Worm (Caenorhabditis elegans): ENCODE measurements around the gene Y57A10C.8.
"Not testable (repeated sequence)": the region's sequence is repeated elsewhere in the genome, so short reads cannot be mapped to it uniquely, and the experiment has no call there.

The Y57A10C.8 gene

ce11 chrII:12444679-12445376 lies 15.2 kb upstream of the Y57A10C.8 start, which contains the start of the genes W05H5.1 and pitr-6:
TSS of gene W05H5.1 (minus strand) at chrII:12444779.
TSS of gene pitr-6 (plus strand) at chrII:12445326.
- TF ChIP-seq pat-9 (tag; optimal IDR thresholded peaks at IDR 0.05) (no peak), unc-55 (GFP tag; optimal IDR thresholded peaks at IDR 0.05) (no peak), lin-11 (tag; optimal IDR thresholded peaks at IDR 0.05) (no peak), C08G9.2 (tag; optimal IDR thresholded peaks at IDR 0.05) (no peak), ceh-31 (tag; optimal IDR thresholded peaks at IDR 0.05) (no peak), ceh-34 (tag; optimal IDR thresholded peaks at IDR 0.05) (no peak), tbx-7 (tag; optimal IDR thresholded peaks at IDR 0.05) (no peak), dmd-4 (tag; optimal IDR thresholded peaks at IDR 0.05; ENCODE audit: borderline replicate concordance) (no peak), gmeb-2 (tag; optimal IDR thresholded peaks at IDR 0.05) (no peak), che-1 (tag; optimal IDR thresholded peaks at IDR 0.05) (no peak), ceh-18 (tag; optimal IDR thresholded peaks at IDR 0.05) (no peak), npax-4 (tag; optimal IDR thresholded peaks at IDR 0.05) (no peak)

- not testable (repeated sequence) for TF ChIP-seq hlh-8 (tag; optimal IDR thresholded peaks at IDR 0.05); K02D7.2 (tag; optimal IDR thresholded peaks at IDR 0.05); sox-2 (GFP tag; IDR thresholded peaks at IDR 0.05)
Measured at ce11 chrII:12441164-12441563, 11.5 kb upstream of the Y57A10C.8 start, which contains the start of gene Y57A10C.10. TSS of gene Y57A10C.10 (minus strand) at chrII:12441264.

DNA sequence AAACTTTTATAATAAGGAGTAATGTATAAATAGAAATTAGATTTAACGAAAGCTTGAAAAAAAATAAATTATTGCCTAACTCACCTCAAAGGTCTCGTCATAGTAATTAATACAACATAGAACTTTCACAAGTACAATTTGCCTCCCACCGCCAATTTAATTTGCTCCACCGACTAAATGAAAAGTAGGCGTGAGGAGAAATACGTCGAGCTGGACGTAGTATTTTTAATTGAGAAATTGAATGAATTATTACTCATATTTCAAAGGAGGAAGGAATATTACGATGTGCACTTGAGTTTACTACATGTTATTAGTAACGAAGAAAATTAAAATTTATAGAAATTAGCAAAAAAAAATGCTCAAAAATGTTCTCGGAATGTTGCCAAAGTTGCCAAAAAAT lies 8.8 kb upstream of the Y57A10C.8 start, which contains the start of gene Y57A10C.9:
Gene Y57A10C.9 (minus strand): TSS at position 101 of the 400 bp plus-strand sequence.
- peak; percentile 39 for TF ChIP-seq ceh-14 (tag; optimal IDR thresholded peaks at IDR 0.05)
- no peak for TF ChIP-seq ceh-9 (tag; optimal IDR thresholded peaks at IDR 0.05)
- no peak for TF ChIP-seq K02D7.2 (tag; optimal IDR thresholded peaks at IDR 0.05)

- TF ChIP-seq eyg-1 (tag; optimal IDR thresholded peaks at IDR 0.05), result no peak
- no peak for TF ChIP-seq pax-1 (tag; optimal IDR thresholded peaks at IDR 0.05)
- no peak for TF ChIP-seq mec-3 (tag; optimal IDR thresholded peaks at IDR 0.05; ENCODE audit: borderline replicate concordance)
- peak; percentile 70 for TF ChIP-seq dve-1 (tag; optimal IDR thresholded peaks at IDR 0.05)
Measured at ce11 chrII:12436717-12437116, 7.1 kb upstream of the Y57A10C.8 start.

ce11 chrII:12435202-12435872 lies 5.7 kb upstream of the Y57A10C.8 start:
- TF ChIP-seq hlh-15 (tag; optimal IDR thresholded peaks at IDR 0.05) (no peak), ztf-16 (tag; optimal IDR thresholded peaks at IDR 0.05) (no peak), rnt-1 (tag; optimal IDR thresholded peaks at IDR 0.05) (no peak), nhr-232 (tag; optimal IDR thresholded peaks at IDR 0.05) (no peak), elt-4 (tag; optimal IDR thresholded peaks at IDR 0.05) (no peak), dmd-4 (tag; optimal IDR thresholded peaks at IDR 0.05; ENCODE audit: borderline replicate concordance) (no peak), fax-1 (tag; optimal IDR thresholded peaks at IDR 0.05) (no peak), odd-2 (tag; optimal IDR thresholded peaks at IDR 0.05) (no peak), K09A11.1 (tag; optimal IDR thresholded peaks at IDR 0.05; ENCODE audit: insufficient read depth) (no peak), ttx-3 (tag; optimal IDR thresholded peaks at IDR 0.05) (no peak), nhr-11 (tag; optimal IDR thresholded peaks at IDR 0.05) (no peak), gmeb-2 (tag; optimal IDR thresholded peaks at IDR 0.05) (no peak), Y22D7AL.16 (tag; optimal IDR thresholded peaks at IDR 0.05) (no peak), pat-9 (tag; optimal IDR thresholded peaks at IDR 0.05) (no peak), ceh-45 (GFP tag; IDR thresholded peaks at IDR 0.05) (no peak), elt-2 (tag; optimal IDR thresholded peaks at IDR 0.05) (no peak)

Measured in whole organism, late embryonic.